Fruit fly (Drosophila melanogaster) whole organism, embryonic: ENCODE measurements around the gene Rpn9.

Source experiments
- Ada2b ChIP-seq: fragments of 200-800 bp; sonication (Bioruptor generic); IDR thresholded peaks from 2 replicates; pipeline ENCODE4 v1.3.6; 2022; ENCODE audit warnings: missing biosample characterization, missing genetic modification characterization
- C15 ChIP-seq: fragments of 200-800 bp; sonication (Bioruptor generic); IDR thresholded peaks from 3 replicates; pipeline ENCODE4 v1.3.6; 2022; ENCODE audit warnings: missing biosample characterization, missing genetic modification characterization
- CG1233 ChIP-seq: fragments of 200-800 bp; sonication (Bioruptor generic); optimal IDR thresholded peaks from 4 replicates; lab custom pipeline; 2018; ENCODE audit warnings: missing biosample characterization, mild to moderate bottlenecking, missing genetic modification characterization
- CG13296 ChIP-seq: fragments of 200-800 bp; sonication (Bioruptor generic); optimal IDR thresholded peaks from 3 replicates; lab custom pipeline; 2018; ENCODE audit warnings: missing biosample characterization, mild to moderate bottlenecking, missing genetic modification characterization
- CG13894 ChIP-seq: fragments of 200-800 bp; sonication (Bioruptor generic); optimal IDR thresholded peaks from 3 replicates; lab custom pipeline; 2018; ENCODE audit warnings: missing biosample characterization, mild to moderate bottlenecking, missing genetic modification characterization, moderate library complexity
- CG1647 ChIP-seq: fragments of 200-800 bp; sonication (Bioruptor generic); optimal IDR thresholded peaks from 3 replicates; lab custom pipeline; 2016; ENCODE audit warnings: missing biosample characterization, missing genetic modification characterization
- CG1792 ChIP-seq: fragments of 200-800 bp; sonication (Bioruptor generic); optimal IDR thresholded peaks from 2 replicates; lab custom pipeline; 2016; ENCODE audit warnings: missing biosample characterization, missing genetic modification characterization
- CG34224 ChIP-seq: fragments of 200-800 bp; sonication (Bioruptor generic); IDR thresholded peaks from 3 replicates; pipeline ENCODE4 v1.3.6; 2022; ENCODE audit warnings: missing biosample characterization, missing genetic modification characterization; ENCODE audit not compliant: partially characterized antibody
- CG3726 ChIP-seq: fragments of 200-800 bp; sonication (Bioruptor generic); IDR thresholded peaks from 3 replicates; pipeline ENCODE4, ENCODE4 v1.3.6; 2022; ENCODE audit warnings: missing biosample characterization, missing genetic modification characterization
- CG3838 ChIP-seq: fragments of 200-800 bp; sonication (Bioruptor generic); optimal IDR thresholded peaks from 3 replicates; lab custom pipeline; 2016; ENCODE audit warnings: missing biosample characterization, missing genetic modification characterization
- CG4360 ChIP-seq: fragments of 200-800 bp; sonication (Bioruptor generic); IDR thresholded peaks from 2 replicates; pipeline ENCODE4 v1.3.6; 2022; ENCODE audit warnings: missing biosample characterization, missing genetic modification characterization
- CG4424 ChIP-seq: fragments of 200-800 bp; sonication (Bioruptor generic); optimal IDR thresholded peaks from 3 replicates; lab custom pipeline; 2016; ENCODE audit warnings: missing biosample characterization, missing genetic modification characterization
- CG6175 ChIP-seq: fragments of 200-800 bp; sonication (Bioruptor generic); IDR thresholded peaks from 3 replicates; pipeline ENCODE4 v1.3.6; 2022; ENCODE audit warnings: missing biosample characterization, missing genetic modification characterization
- CG6654 ChIP-seq: fragments of 200-800 bp; sonication (Bioruptor generic); optimal IDR thresholded peaks from 2 replicates; lab custom pipeline; 2017; ENCODE audit warnings: missing biosample characterization, mild to moderate bottlenecking, missing genetic modification characterization
- CG7745 ChIP-seq: fragments of 200-800 bp; sonication (Bioruptor generic); optimal IDR thresholded peaks from 2 replicates; lab custom pipeline; 2018; ENCODE audit warnings: missing biosample characterization, mild to moderate bottlenecking, missing genetic modification characterization, moderate library complexity
- CG9727 ChIP-seq: fragments of 200-800 bp; sonication (Bioruptor generic); optimal IDR thresholded peaks from 3 replicates; lab custom pipeline; 2017; ENCODE audit warnings: missing biosample characterization, mild to moderate bottlenecking, missing genetic modification characterization
- CHES-1-like ChIP-seq: fragments of 200-800 bp; sonication (Bioruptor generic); optimal IDR thresholded peaks from 2 replicates; lab custom pipeline; 2016; ENCODE audit warnings: missing biosample characterization, missing genetic modification characterization
- Chrac-16 ChIP-seq: fragments of 200-800 bp; sonication (Bioruptor generic); optimal IDR thresholded peaks from 3 replicates; lab custom pipeline; 2016; ENCODE audit warnings: missing biosample characterization, missing genetic modification characterization
- CkIIα-i1 ChIP-seq: fragments of 200-800 bp; sonication (Bioruptor generic); IDR thresholded peaks from 2 replicates; pipeline ENCODE4 v1.3.6; 2022; ENCODE audit warnings: missing biosample characterization, missing genetic modification characterization
- Drgx ChIP-seq: fragments of 200-800 bp; sonication (Bioruptor generic); IDR thresholded peaks from 2 replicates; pipeline ENCODE4 v1.3.6; 2022; ENCODE audit warnings: missing biosample characterization, missing genetic modification characterization
- E2f1 ChIP-seq: fragments of 200-800 bp; sonication (Bioruptor generic); IDR thresholded peaks from 2 replicates; pipeline ENCODE4 v1.3.6; 2022; ENCODE audit warnings: missing biosample characterization, missing genetic modification characterization
- Ets65A ChIP-seq: fragments of 200-800 bp; sonication (Bioruptor generic); peaks from one replicate; lab custom pipeline; 2016; ENCODE audit warnings: missing biosample characterization, missing genetic modification characterization
- Gug ChIP-seq: fragments of 200-800 bp; sonication (Bioruptor generic); IDR thresholded peaks from 4 replicates; pipeline ENCODE4 v1.3.6; 2022; ENCODE audit warnings: missing biosample characterization, missing genetic modification characterization
- H2.0 ChIP-seq: fragments of 200-800 bp; sonication (Bioruptor generic); IDR thresholded peaks from 2 replicates; pipeline ENCODE4 v1.3.6; 2022; ENCODE audit warnings: missing biosample characterization, missing genetic modification characterization
- HLHmδ ChIP-seq: fragments of 200-800 bp; sonication (Bioruptor generic); optimal IDR thresholded peaks from 2 replicates; lab custom pipeline; 2018; ENCODE audit warnings: missing biosample characterization, mild to moderate bottlenecking, missing genetic modification characterization, moderate library complexity
- Hey ChIP-seq: fragments of 200-800 bp; sonication (Bioruptor generic); optimal IDR thresholded peaks from 3 replicates; lab custom pipeline; 2018; ENCODE audit warnings: missing biosample characterization, mild to moderate bottlenecking, missing genetic modification characterization
- Hr3 ChIP-seq: fragments of 200-800 bp; sonication (Bioruptor generic); optimal IDR thresholded peaks from 3 replicates; lab custom pipeline; 2016; ENCODE audit warnings: missing biosample characterization, missing genetic modification characterization
- Hr78 ChIP-seq, 2 experiments: fragments of 200-800 bp in 1 of 2; fragments of >200 bp in 1 of 2; sonication (Bioruptor generic) in 1 of 2; optimal IDR thresholded peaks; 2 replicates each; lab custom pipeline; 2017 to 2019; ENCODE audit warnings: missing biosample characterization in 2 of 2, missing genetic modification characterization in 2 of 2, mild to moderate bottlenecking in 1 of 2, moderate library complexity in 1 of 2
- Lhr ChIP-seq: fragments of 200-800 bp; sonication (Bioruptor generic); optimal IDR thresholded peaks from 3 replicates; lab custom pipeline; 2017; ENCODE audit warnings: mild to moderate bottlenecking, missing biosample characterization, missing genetic modification reagents, missing genetic modification characterization
- PHDP ChIP-seq: fragments of 200-800 bp; sonication (Bioruptor generic); optimal IDR thresholded peaks from 3 replicates; lab custom pipeline; 2018; ENCODE audit warnings: missing biosample characterization, mild to moderate bottlenecking, missing genetic modification characterization, moderate library complexity
- Ptx1 ChIP-seq: fragments of 200-800 bp; sonication (Bioruptor generic); IDR thresholded peaks from 2 replicates; pipeline ENCODE4 v1.3.6; 2022; ENCODE audit warnings: missing biosample characterization, missing genetic modification characterization
- Trl ChIP-seq, 3 experiments: fragments of >200 bp in 2 of 3; fragments of 200-800 bp in 1 of 3; sonication (Bioruptor generic) in 1 of 3; optimal IDR thresholded peaks; 2 replicates in 1 of 3; 3 replicates in 2 of 3; lab custom pipeline; 2016 to 2017; ENCODE audit warnings: missing biosample characterization in 1 of 3, missing genetic modification characterization in 1 of 3
- amos ChIP-seq: fragments of 200-800 bp; sonication (Bioruptor generic); IDR thresholded peaks from 2 replicates; pipeline ENCODE4 v1.3.6; 2022; ENCODE audit warnings: missing biosample characterization, missing genetic modification characterization; ENCODE audit not compliant: partially characterized antibody
- ara ChIP-seq: fragments of 200-800 bp; sonication (Bioruptor generic); IDR thresholded peaks from 2 replicates; pipeline ENCODE4 v1.3.6; 2022; ENCODE audit warnings: missing biosample characterization, missing genetic modification characterization
- ash1 ChIP-seq: fragments of 200-800 bp; sonication (Bioruptor generic); optimal IDR thresholded peaks from 2 replicates; lab custom pipeline; 2018; ENCODE audit warnings: missing biosample characterization, mild to moderate bottlenecking, missing genetic modification characterization
- ems ChIP-seq: fragments of 200-800 bp; sonication (Bioruptor generic); optimal IDR thresholded peaks from 3 replicates; lab custom pipeline; 2016; ENCODE audit warnings: missing biosample characterization, missing genetic modification characterization
- esg ChIP-seq: fragments of 200-800 bp; sonication (Bioruptor generic); conservative IDR thresholded peaks from 2 replicates; pipeline ENCODE4 v1.3.6; 2022; ENCODE audit warnings: missing biosample characterization, missing genetic modification characterization
- gcm2 ChIP-seq: fragments of 200-800 bp; sonication (Bioruptor generic); optimal IDR thresholded peaks from 2 replicates; lab custom pipeline; 2016; ENCODE audit warnings: missing biosample characterization, missing genetic modification characterization
- grau ChIP-seq: fragments of 200-800 bp; optimal IDR thresholded peaks from 3 replicates; lab custom pipeline; 2019; ENCODE audit warnings: missing biosample characterization, mild to moderate bottlenecking, missing genetic modification characterization, moderate library complexity
- ham ChIP-seq: fragments of 200-800 bp; sonication (Bioruptor generic); IDR thresholded peaks from 2 replicates; pipeline ENCODE4 v1.3.6; 2022; ENCODE audit warnings: missing biosample characterization, missing genetic modification characterization
- her ChIP-seq: fragments of 200-800 bp; sonication (Bioruptor generic); optimal IDR thresholded peaks from 2 replicates; lab custom pipeline; 2016; ENCODE audit warnings: missing biosample characterization, missing genetic modification characterization
- klu ChIP-seq: fragments of 200-800 bp; sonication (Bioruptor generic); IDR thresholded peaks from 2 replicates; pipeline ENCODE4 v1.3.6; 2022; ENCODE audit warnings: missing biosample characterization, missing genetic modification characterization
- nom ChIP-seq: fragments of 200-800 bp; sonication (Bioruptor generic); optimal IDR thresholded peaks from 2 replicates; lab custom pipeline; 2017; ENCODE audit warnings: missing biosample characterization, missing genetic modification characterization, mild to moderate bottlenecking, moderate library complexity, missing genetic modification reagents
- ro ChIP-seq: fragments of 200-800 bp; sonication (Bioruptor generic); IDR thresholded peaks from 2 replicates; pipeline ENCODE4 v1.3.6; 2022; ENCODE audit warnings: missing biosample characterization, missing genetic modification characterization
- schlank ChIP-seq: fragments of 200-800 bp; sonication (Bioruptor generic); optimal IDR thresholded peaks from 2 replicates; lab custom pipeline; 2018; ENCODE audit warnings: missing biosample characterization, mild to moderate bottlenecking, missing genetic modification characterization
- shn ChIP-seq: fragments of 200-800 bp; sonication (Bioruptor generic); optimal IDR thresholded peaks from 3 replicates; lab custom pipeline; 2016; ENCODE audit warnings: missing biosample characterization, missing genetic modification characterization
- tgo ChIP-seq: fragments of 200-800 bp; sonication (Bioruptor generic); IDR thresholded peaks from 3 replicates; pipeline ENCODE4 v1.3.6; 2022; ENCODE audit warnings: missing biosample characterization, missing genetic modification characterization
- zfh1 ChIP-seq: fragments of 200-800 bp; sonication (Bioruptor generic); IDR thresholded peaks from 3 replicates; pipeline ENCODE4 v1.3.6; 2022; ENCODE audit warnings: missing biosample characterization, missing genetic modification characterization
- zfh2 ChIP-seq: fragments of 200-800 bp; sonication (Bioruptor generic); optimal IDR thresholded peaks from 2 replicates; lab custom pipeline; 2016; ENCODE audit warnings: missing biosample characterization, missing genetic modification characterization

Gene Rpn9

DNA sequence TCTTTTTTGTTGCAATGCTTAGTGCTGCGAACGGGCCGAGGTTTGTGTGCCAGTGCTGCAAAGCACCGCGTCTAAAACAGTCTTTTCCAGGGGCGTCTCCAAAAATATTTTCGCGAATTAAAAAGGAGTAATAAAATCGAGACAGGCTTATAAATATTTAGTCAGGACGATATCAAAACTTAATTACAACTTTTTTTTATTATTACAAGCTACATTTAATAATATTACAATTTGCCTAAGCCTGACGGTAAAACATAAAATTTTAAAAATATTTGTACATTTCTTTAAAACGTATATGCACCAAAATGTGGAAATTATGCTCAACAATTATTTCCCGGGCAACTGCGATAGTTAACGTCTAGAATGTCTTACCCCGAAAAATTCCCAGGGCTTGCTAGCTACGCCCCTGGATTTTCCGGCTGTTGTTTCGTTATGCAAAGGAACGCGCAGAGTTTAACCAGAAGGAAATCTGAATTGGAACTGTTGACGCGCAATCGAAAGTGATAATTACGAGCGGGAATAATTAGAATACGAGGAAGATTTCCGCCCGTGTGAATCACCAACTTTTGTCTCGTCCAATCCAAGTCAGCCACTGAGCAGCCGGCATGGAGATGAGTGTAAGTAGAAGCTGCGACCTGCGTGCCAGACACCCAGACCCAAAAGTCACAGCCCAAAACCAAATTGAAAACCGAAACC is 24.8 kb upstream of the Rpn9 start, which contains the start of the genes PTPMT1 and Hrd3 (continued):
- TF ChIP-seq ash1 (GFP tag; lab: Kevin White, UChicago) (peak; percentile 71), CkIIα-i1 (peak; percentile 61; the same call in 1 of the 2 replicates), CG4424 (peak; percentile 99), ro (GFP tag; lab: Robert Waterston, UW) (peak; percentile 88), CG7745 (tag; lab: Kevin White, UChicago) (no peak), ems (GFP tag; lab: Kevin White, UChicago) (peak; percentile 98), H2.0 (GFP tag; lab: Robert Waterston, UW) (peak; percentile 89), CG1792 (peak; percentile 94), shn (GFP tag; lab: Kevin White, UChicago) (peak; percentile 97), Trl (optimal IDR thresholded peaks at IDR 0.05; lab: Kevin White, UChicago) (no peak), Trl (GFP tag; optimal IDR thresholded peaks at IDR 0.05; lab: Kevin White, UChicago) (peak; percentile 97), klu (peak; percentile 96), gcm2 (GFP tag; lab: Kevin White, UChicago) (peak; percentile 95), Hr3 (GFP tag; lab: Kevin White, UChicago) (peak; percentile 99), Ptx1 (peak; percentile 98), Hr78 (GFP tag; optimal IDR thresholded peaks at IDR 0.05; lab: Kevin White, UChicago) (peak in 1 of 2 experiments; percentile 95), CG1647 (GFP tag; lab: Kevin White, UChicago) (peak; percentile 98), CG9727 (peak; percentile 100), schlank (tag; lab: Kevin White, UChicago) (peak; percentile 93), ham (GFP tag; lab: Robert Waterston, UW) (peak; percentile 87), esg (peak; percentile 96), CG13296 (GFP tag; lab: Kevin White, UChicago) (peak; percentile 99), nom (GFP tag; lab: Kevin White, UChicago) (peak; percentile 96), zfh1 (GFP tag; lab: Robert Waterston, UW) (peak; percentile 96), CG13894 (tag; lab: Kevin White, UChicago) (peak; percentile 96), Gug (GFP tag; lab: Robert Waterston, UW) (peak; percentile 98), E2f1 (peak; percentile 95), zfh2 (peak; percentile 99), ara (peak; percentile 93), Chrac-16 (GFP tag; lab: Kevin White, UChicago) (peak; percentile 98), CG3726 (peak; percentile 93), CG6175 (GFP tag; lab: Robert Waterston, UW) (peak; percentile 87), CG34224 (GFP tag; lab: Robert Waterston, UW) (no peak), CG6654 (GFP tag; lab: Kevin White, UChicago) (peak; percentile 93), Drgx (GFP tag; lab: Robert Waterston, UW) (peak; percentile 93), CG4360 (GFP tag; lab: Robert Waterston, UW) (peak; percentile 65), C15 (GFP tag; lab: Robert Waterston, UW) (peak; percentile 89; the same call in 2 of the 3 replicates), PHDP (tag; lab: Kevin White, UChicago) (peak; percentile 98), Ets65A (GFP tag; lab: Kevin White, UChicago) (peak; percentile 100), amos (GFP tag; lab: Robert Waterston, UW) (peak; percentile 27; the same call in 1 of the 2 replicates), HLHmδ (GFP tag; lab: Kevin White, UChicago) (no peak), grau (tag; lab: Kevin White, UChicago) (peak; percentile 98), tgo (peak; percentile 96), Ada2b (GFP tag; lab: Robert Waterston, UW) (peak; percentile 92), CG3838 (peak; percentile 97), Hey (tag; lab: Kevin White, UChicago) (peak; percentile 90), CG1233 (GFP tag; lab: Kevin White, UChicago) (peak; percentile 99), CHES-1-like (GFP tag; lab: Kevin White, UChicago) (peak; percentile 97), Lhr (GFP tag; lab: Kevin White, UChicago) (peak; percentile 96), her (GFP tag; lab: Kevin White, UChicago) (peak; percentile 90)
